Fruit fly (Drosophila melanogaster): ENCODE results near the gene KaiR1D.

KaiR1D gene

dm6 chr3R:20859845-20860244, 6.2 kb downstream of the KaiR1D start, which contains the start of gene Ir93a:
TSS of gene Ir93a (minus strand) at chr3R:20859945.
- TF ChIP-seq vnd (GFP tag; IDR thresholded peaks at IDR 0.05; ENCODE audit: partially characterized antibody) (no peak), Atf3 (GFP tag; optimal IDR thresholded peaks at IDR 0.05) (no peak), CG7839 (tag; optimal IDR thresholded peaks at IDR 0.05) (no peak), CG6175 (GFP tag; IDR thresholded peaks at IDR 0.05) (no peak)

DNA sequence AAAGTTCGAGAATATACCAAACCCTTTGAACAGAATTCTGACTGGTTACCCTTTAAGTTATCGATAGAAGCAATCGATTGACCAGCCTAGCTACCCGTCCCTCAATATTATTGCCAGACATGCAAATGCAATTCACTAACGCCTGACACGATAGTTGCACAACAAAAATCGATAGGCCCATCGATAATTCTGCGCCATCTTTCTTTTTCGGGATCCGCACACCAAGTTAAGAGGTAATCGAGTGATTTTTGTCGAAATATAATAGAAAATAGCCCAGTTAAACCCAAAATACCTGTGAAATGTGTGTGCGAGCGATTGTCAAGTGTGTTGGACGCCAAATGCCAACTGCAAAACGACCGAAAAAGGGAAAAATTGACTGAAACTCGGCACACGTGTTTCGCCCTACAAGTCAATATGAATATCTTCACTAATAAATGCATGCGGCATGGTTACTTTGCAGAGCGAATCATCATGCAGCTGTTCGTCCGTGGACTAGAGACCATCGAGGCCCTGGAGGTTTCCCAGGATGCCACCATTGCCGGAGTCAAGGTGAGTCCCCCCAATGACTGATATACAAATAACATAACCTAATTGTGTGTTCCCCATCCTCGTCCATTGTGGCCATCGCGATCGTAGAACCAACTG, 15.5 kb downstream of the KaiR1D start, which contains the start of gene RpS30:
RpS30 (plus strand) TSS at position 122 of the 645 bp plus-strand sequence.
- TF ChIP-seq CG8944 (GFP tag; optimal IDR thresholded peaks at IDR 0.05) = no peak
- peak; percentile 98 for TF ChIP-seq Bgb (GFP tag; IDR thresholded peaks at IDR 0.05; ENCODE audit: partially characterized antibody)
- TF ChIP-seq H15 (GFP tag; IDR thresholded peaks at IDR 0.05) = no peak; the same call in 2 of the 3 replicates
- TF ChIP-seq CG11456 (GFP tag; IDR thresholded peaks at IDR 0.05) = no peak; the same call in 2 of the 3 replicates
- peak; percentile 4 for TF ChIP-seq repo (GFP tag; optimal IDR thresholded peaks at IDR 0.05)
- TF ChIP-seq CG2199 (GFP tag; IDR thresholded peaks at IDR 0.05) = no peak
- TF ChIP-seq CG30431 (GFP tag; optimal IDR thresholded peaks at IDR 0.05) = no peak
- peak; percentile 55 for TF ChIP-seq PHDP (tag; optimal IDR thresholded peaks at IDR 0.05)
- no peak for TF ChIP-seq corto (GFP tag; optimal IDR thresholded peaks at IDR 0.05)
- TF ChIP-seq bbx (GFP tag; IDR thresholded peaks at IDR 0.05; ENCODE audit: partially characterized antibody) = peak; percentile 98
- TF ChIP-seq Blimp-1 (GFP tag; optimal IDR thresholded peaks at IDR 0.05) = no peak
- no peak for TF ChIP-seq Ssrp (tag; optimal IDR thresholded peaks at IDR 0.05)
- TF ChIP-seq CG30403 (GFP tag; optimal IDR thresholded peaks at IDR 0.05) = peak; percentile 24
- no peak for TF ChIP-seq TFAM (GFP tag; optimal IDR thresholded peaks at IDR 0.05)
- no peak for TF ChIP-seq Atf-2 (GFP tag; optimal IDR thresholded peaks at IDR 0.05)
- no peak for TF ChIP-seq cato (GFP tag; optimal IDR thresholded peaks at IDR 0.05; ENCODE audit: borderline replicate concordance)
- no peak for TF ChIP-seq ro (GFP tag; IDR thresholded peaks at IDR 0.05)
- TF ChIP-seq CG2116 (GFP tag; optimal IDR thresholded peaks at IDR 0.05) = peak; percentile 95
- TF ChIP-seq CG34224 (GFP tag; IDR thresholded peaks at IDR 0.05; ENCODE audit: partially characterized antibody) = peak; percentile 94
- no peak for TF ChIP-seq CG3838 (GFP tag; optimal IDR thresholded peaks at IDR 0.05)
- TF ChIP-seq croc (GFP tag; conservative IDR thresholded peaks at IDR 0.05) = no peak
- TF ChIP-seq Ada2b (GFP tag; IDR thresholded peaks at IDR 0.05) = no peak
- peak; percentile 27 for TF ChIP-seq Fer3 (tag; optimal IDR thresholded peaks at IDR 0.05)
- peak; percentile 26 for TF ChIP-seq salm (tag; optimal IDR thresholded peaks at IDR 0.05)
- TF ChIP-seq shn (GFP tag; optimal IDR thresholded peaks at IDR 0.05) = no peak
- TF ChIP-seq sna (GFP tag; IDR thresholded peaks at IDR 0.05; ENCODE audit: partially characterized antibody) = peak; percentile 91
- TF ChIP-seq CG42726 (GFP tag; IDR thresholded peaks at IDR 0.05; ENCODE audit: partially characterized antibody) = peak; percentile 97
- TF ChIP-seq vvl (GFP tag; IDR thresholded peaks at IDR 0.05) = peak; percentile 77
- TF ChIP-seq Mes4 (GFP tag; optimal IDR thresholded peaks at IDR 0.05) = peak; percentile 53
- peak; percentile 52 for TF ChIP-seq p53 (GFP tag; optimal IDR thresholded peaks at IDR 0.05)
- no peak for TF ChIP-seq otp (GFP tag; IDR thresholded peaks at IDR 0.05)
- peak; percentile 22 for TF ChIP-seq CG8089 (GFP tag; optimal IDR thresholded peaks at IDR 0.05)
- TF ChIP-seq CG7745 (tag; optimal IDR thresholded peaks at IDR 0.05) = no peak
- no peak for TF ChIP-seq odd (GFP tag; optimal IDR thresholded peaks at IDR 0.05)
- peak; percentile 84 for TF ChIP-seq CG7928 (GFP tag; optimal IDR thresholded peaks at IDR 0.05)
- no peak for TF ChIP-seq CG7556 (GFP tag; optimal IDR thresholded peaks at IDR 0.05)
- TF ChIP-seq CG15514 (GFP tag; optimal IDR thresholded peaks at IDR 0.05) = peak; percentile 79
- peak; percentile 49 for TF ChIP-seq Xbp1 (GFP tag; optimal IDR thresholded peaks at IDR 0.05)
- peak; percentile 41 for TF ChIP-seq CTCF (GFP tag; optimal IDR thresholded peaks at IDR 0.05)
- no peak for TF ChIP-seq tin (GFP tag; optimal IDR thresholded peaks at IDR 0.05)
- no peak for TF ChIP-seq Sox100B (GFP tag; optimal IDR thresholded peaks at IDR 0.05)
- TF ChIP-seq org-1 (GFP tag; optimal IDR thresholded peaks at IDR 0.05) = no peak
- TF ChIP-seq CG12155 (GFP tag; optimal IDR thresholded peaks at IDR 0.05) = no peak
- TF ChIP-seq kah (GFP tag; optimal IDR thresholded peaks at IDR 0.05) = no peak
- no peak for TF ChIP-seq fd3F (GFP tag; optimal IDR thresholded peaks at IDR 0.05)

Measured in whole organism, embryonic.